Worm (Caenorhabditis elegans): ENCODE measurements around the gene C41H7.9.

The C41H7.9 gene

DNA sequence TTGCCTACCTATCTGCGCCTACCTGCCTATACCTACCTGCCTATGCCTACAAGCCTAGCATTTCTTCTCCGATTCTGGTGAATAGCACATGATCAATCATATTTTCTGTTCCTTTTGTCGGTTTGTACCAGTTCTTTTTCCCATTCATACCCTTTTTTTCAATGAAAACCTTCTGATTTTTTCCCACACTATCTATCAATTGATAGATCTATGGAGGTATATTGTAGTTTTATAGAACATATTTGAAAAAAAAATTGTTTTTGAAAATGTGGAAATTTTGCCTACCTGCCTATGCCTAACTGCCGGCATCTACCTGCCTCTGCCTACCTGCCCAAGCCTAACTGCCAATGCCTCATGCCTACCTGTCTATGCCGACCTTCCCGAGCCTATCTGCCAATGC lies 48.4 kb downstream of the C41H7.9 start:
- TF ChIP-seq nhr-12 (tag; optimal IDR thresholded peaks at IDR 0.05) (no peak), elt-1 (tag; optimal IDR thresholded peaks at IDR 0.05) (no peak), ztf-1 (GFP tag; conservative IDR thresholded peaks at IDR 0.05) (no peak), nhr-21 (tag; optimal IDR thresholded peaks at IDR 0.05) (no peak), Y55F3AM.14 (GFP tag; optimal IDR thresholded peaks at IDR 0.05) (no peak), lsy-2 (tag; optimal IDR thresholded peaks at IDR 0.05) (no peak), nhr-6 (tag; optimal IDR thresholded peaks at IDR 0.05) (no peak), ceh-16 (tag; optimal IDR thresholded peaks at IDR 0.05) (no peak), nhr-23 (tag; optimal IDR thresholded peaks at IDR 0.05) (no peak), nhr-77 (tag; optimal IDR thresholded peaks at IDR 0.05) (no peak), mab-5 (tag; optimal IDR thresholded peaks at IDR 0.05) (no peak), lin-39 (tag; optimal IDR thresholded peaks at IDR 0.05) (no peak), sma-3 (GFP tag; optimal IDR thresholded peaks at IDR 0.05) (no peak)

DNA sequence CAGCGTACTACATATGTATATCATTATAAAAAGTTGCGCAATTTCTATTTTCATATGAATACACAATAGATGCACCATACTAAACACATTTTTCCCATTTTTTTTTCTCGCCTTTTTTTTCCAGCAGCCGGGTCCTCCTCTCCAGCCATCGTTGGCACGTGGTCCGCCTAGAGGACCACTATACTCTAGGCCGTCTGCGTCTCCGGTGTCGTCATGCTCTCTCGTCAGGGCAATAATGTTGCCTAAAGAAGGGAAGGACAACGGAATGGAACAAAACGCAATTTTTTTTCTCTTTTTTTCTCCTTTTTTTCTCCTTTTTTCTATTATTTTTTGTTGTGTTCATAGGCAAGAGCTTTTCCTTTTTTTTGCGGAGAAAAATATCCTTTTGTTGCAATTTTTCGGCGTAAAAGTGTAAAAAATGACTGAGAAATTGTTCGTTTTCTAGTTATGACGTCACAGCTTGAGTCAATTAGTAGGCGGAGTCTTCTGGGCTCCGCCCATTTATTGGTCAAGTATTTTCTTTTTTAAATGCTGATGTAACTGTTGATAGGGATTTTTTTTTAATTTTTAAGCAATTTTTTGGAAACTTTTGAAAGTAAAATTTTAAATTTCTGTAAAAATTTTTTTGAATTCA lies 49.4 kb downstream of the C41H7.9 start:
- TF ChIP-seq nhr-11 (tag; optimal IDR thresholded peaks at IDR 0.05) (no peak), lin-39 (tag; optimal IDR thresholded peaks at IDR 0.05) (no peak), snpc-4 (tag; optimal IDR thresholded peaks at IDR 0.05) (no peak), sem-4 (tag; optimal IDR thresholded peaks at IDR 0.05) (no peak), R02D3.7 (tag; optimal IDR thresholded peaks at IDR 0.05) (no peak), ZK546.5 (tag; optimal IDR thresholded peaks at IDR 0.05) (no peak), unc-62 (GFP tag; optimal IDR thresholded peaks at IDR 0.05) (no peak), nhr-12 (tag; optimal IDR thresholded peaks at IDR 0.05) (no peak), lsy-2 (tag; optimal IDR thresholded peaks at IDR 0.05) (no peak), Y55F3AM.14 (GFP tag; optimal IDR thresholded peaks at IDR 0.05) (peak; percentile 46), elt-1 (tag; optimal IDR thresholded peaks at IDR 0.05) (no peak), nhr-10 (tag; optimal IDR thresholded peaks at IDR 0.05) (no peak), ceh-82 (tag; optimal IDR thresholded peaks at IDR 0.05) (no peak), nhr-237 (tag; optimal IDR thresholded peaks at IDR 0.05) (no peak), nhr-77 (tag; optimal IDR thresholded peaks at IDR 0.05) (no peak), sma-9 (GFP tag; optimal IDR thresholded peaks at IDR 0.05) (peak; percentile 79), sma-9 (tag; optimal IDR thresholded peaks at IDR 0.05) (no peak), nhr-23 (tag; optimal IDR thresholded peaks at IDR 0.05) (no peak), egl-27 (tag; optimal IDR thresholded peaks at IDR 0.05) (no peak), gmeb-1 (tag; optimal IDR thresholded peaks at IDR 0.05) (no peak), C34F6.9 (tag; optimal IDR thresholded peaks at IDR 0.05) (peak; percentile 41), mab-5 (tag; optimal IDR thresholded peaks at IDR 0.05) (peak; percentile 31), unc-55 (GFP tag; optimal IDR thresholded peaks at IDR 0.05) (peak; percentile 47), sma-3 (GFP tag; optimal IDR thresholded peaks at IDR 0.05) (no peak), nhr-6 (tag; optimal IDR thresholded peaks at IDR 0.05) (no peak), alr-1 (tag; optimal IDR thresholded peaks at IDR 0.05) (no peak), ama-1 (optimal IDR thresholded peaks at IDR 0.05) (no peak), dmd-4 (tag; optimal IDR thresholded peaks at IDR 0.05) (no peak), mdl-1 (tag; optimal IDR thresholded peaks at IDR 0.05) (peak; percentile 97 to 98), lin-13 (GFP tag; optimal IDR thresholded peaks at IDR 0.05) (no peak), aly-2 (tag; optimal IDR thresholded peaks at IDR 0.05) (no peak), skn-1 (tag; optimal IDR thresholded peaks at IDR 0.05) (no peak), zag-1 (tag; optimal IDR thresholded peaks at IDR 0.05) (peak; percentile 81), fos-1 (tag; optimal IDR thresholded peaks at IDR 0.05) (no peak), ztf-11 (tag; optimal IDR thresholded peaks at IDR 0.05) (no peak), peb-1 (tag; optimal IDR thresholded peaks at IDR 0.05) (no peak), F13H6.1 (tag; optimal IDR thresholded peaks at IDR 0.05) (peak; percentile 57), crh-2 (tag; optimal IDR thresholded peaks at IDR 0.05) (peak; percentile 40), unc-39 (tag; optimal IDR thresholded peaks at IDR 0.05) (no peak), nhr-21 (tag; optimal IDR thresholded peaks at IDR 0.05) (no peak), elt-3 (tag; optimal IDR thresholded peaks at IDR 0.05) (no peak), lin-11 (tag; optimal IDR thresholded peaks at IDR 0.05) (peak; percentile 7), ztf-1 (GFP tag; conservative IDR thresholded peaks at IDR 0.05) (no peak), ztf-4 (tag; optimal IDR thresholded peaks at IDR 0.05) (no peak), blmp-1 (tag; optimal IDR thresholded peaks at IDR 0.05; ENCODE audit: insufficient read depth) (no peak), nhr-25 (tag; optimal IDR thresholded peaks at IDR 0.05) (no peak), nhr-129 (tag; optimal IDR thresholded peaks at IDR 0.05) (no peak), ceh-16 (tag; optimal IDR thresholded peaks at IDR 0.05) (no peak), mbf-1 (tag; optimal IDR thresholded peaks at IDR 0.05) (no peak)

Measured in whole organism, L2 larva.